Worm (Caenorhabditis elegans): ENCODE data around the gene cyp-34A7.

Gene cyp-34A7

DNA sequence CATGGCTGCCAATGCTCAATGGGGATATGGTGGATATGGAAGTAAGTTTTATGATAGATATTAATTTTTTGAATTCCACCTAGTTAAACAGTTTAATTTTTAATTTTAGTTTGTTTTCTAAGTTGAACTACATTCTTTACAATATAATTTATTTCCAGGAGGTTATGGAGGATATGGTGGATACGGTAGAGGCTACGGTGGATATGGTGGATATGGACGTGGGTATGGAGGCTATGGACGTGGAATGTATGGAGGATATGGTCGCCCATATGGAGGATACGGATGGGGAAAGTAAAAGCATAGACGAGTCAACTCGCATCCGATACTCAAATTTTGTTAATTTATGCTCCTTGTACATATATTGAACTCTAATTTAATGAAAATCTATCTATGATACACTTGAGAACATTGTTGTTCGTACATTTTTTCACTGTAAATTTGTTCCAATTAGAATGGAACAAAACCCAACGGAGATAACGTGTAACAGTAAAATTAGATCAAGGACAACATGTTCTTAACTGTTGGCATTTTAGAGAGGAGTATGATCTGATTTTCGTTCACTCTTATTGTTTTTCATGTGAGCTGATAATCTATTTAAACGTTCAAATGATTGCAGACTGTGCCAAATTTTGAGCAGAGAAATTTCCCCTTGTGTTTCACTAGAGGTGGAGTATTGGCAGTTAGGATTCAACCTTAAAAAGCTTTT is 16.8 kb upstream of the cyp-34A7 start:
- no peak for TF ChIP-seq pqm-1 (tag; optimal IDR thresholded peaks at IDR 0.05)
- no peak for TF ChIP-seq ztf-7 (tag; optimal IDR thresholded peaks at IDR 0.05)
- TF ChIP-seq unc-62 (GFP tag; optimal IDR thresholded peaks at IDR 0.05 in 1 of 2): peak in 1 of 2 experiments; percentile 84
- no peak for TF ChIP-seq unc-62 (tag; optimal IDR thresholded peaks at IDR 0.05)
- no peak for TF ChIP-seq dmd-9 (GFP tag; IDR thresholded peaks at IDR 0.05)
- TF ChIP-seq aha-1 (tag): peak; percentile 98

DNA sequence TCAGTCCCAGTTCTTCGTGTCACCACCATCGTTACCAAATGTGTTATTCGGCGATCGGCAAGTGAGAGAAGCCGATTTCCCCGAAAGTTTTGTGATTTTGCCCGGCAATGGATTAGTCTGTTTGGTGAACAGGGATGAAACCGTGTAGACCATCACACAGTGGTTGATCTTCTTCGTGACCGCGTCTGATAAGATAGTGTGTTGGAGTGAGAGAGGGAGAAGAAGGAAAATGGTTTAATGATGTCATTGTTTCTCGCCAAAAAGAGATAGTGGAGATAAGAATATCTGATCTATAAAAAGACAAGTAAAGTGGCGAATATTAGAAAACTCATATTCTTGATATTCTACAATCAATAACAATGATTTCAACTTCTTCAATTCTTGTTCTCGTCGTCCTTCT is 16.2 kb upstream of the cyp-34A7 start, which contains the start of gene nlp-31:
TSS of gene nlp-31 (plus strand) at position 237 of the 400 bp plus-strand sequence.
- no peak for TF ChIP-seq F10B5.3 (tag; optimal IDR thresholded peaks at IDR 0.05)
- TF ChIP-seq mdl-1 (tag; optimal IDR thresholded peaks at IDR 0.05): peak in 1 of 2 experiments; percentile 75
- TF ChIP-seq nhr-28 (tag; optimal IDR thresholded peaks at IDR 0.05): peak; percentile 74
- TF ChIP-seq daf-12 (tag; optimal IDR thresholded peaks at IDR 0.05): no peak
- TF ChIP-seq ctbp-1 (GFP tag; IDR thresholded peaks at IDR 0.05): no peak
- peak; percentile 29 for TF ChIP-seq nhr-102 (tag; optimal IDR thresholded peaks at IDR 0.05)
- peak; percentile 68 for TF ChIP-seq mxl-3 (GFP tag; optimal IDR thresholded peaks at IDR 0.05)
- peak; percentile 74 for TF ChIP-seq nhr-25 (tag; optimal IDR thresholded peaks at IDR 0.05; ENCODE audit: borderline replicate concordance, insufficient read depth)
- no peak for TF ChIP-seq madf-9 (GFP tag; conservative IDR thresholded peaks at IDR 0.05)
- TF ChIP-seq unc-62 (GFP tag; optimal IDR thresholded peaks at IDR 0.05 in 1 of 2): peak in 1 of 2 experiments; percentile 63
- no peak for TF ChIP-seq unc-62 (tag; optimal IDR thresholded peaks at IDR 0.05)
- TF ChIP-seq hlh-11 (tag; optimal IDR thresholded peaks at IDR 0.05): peak; percentile 79
- 0 out of 2 replicates have a peak, but pooled peaks have one; percentile 17 for TF ChIP-seq dmd-6 (GFP tag; IDR thresholded peaks at IDR 0.05)
- TF ChIP-seq lin-13 (GFP tag; optimal IDR thresholded peaks at IDR 0.05): no peak
- TF ChIP-seq nhr-11 (tag; optimal IDR thresholded peaks at IDR 0.05): peak; percentile 15
- peak; percentile 71 for TF ChIP-seq nhr-10 (tag; optimal IDR thresholded peaks at IDR 0.05)
- peak; percentile 30 for TF ChIP-seq hlh-30 (tag; optimal IDR thresholded peaks at IDR 0.05; ENCODE audit: insufficient read depth)
- TF ChIP-seq lin-29 (GFP tag; IDR thresholded peaks at IDR 0.05): no peak
- no peak for TF ChIP-seq Y105C5A.15 (GFP tag; IDR thresholded peaks at IDR 0.05)
- 0 out of 2 replicates have a peak, but pooled peaks have one; percentile 14 for TF ChIP-seq ceh-20 (GFP tag; IDR thresholded peaks at IDR 0.05)

DNA sequence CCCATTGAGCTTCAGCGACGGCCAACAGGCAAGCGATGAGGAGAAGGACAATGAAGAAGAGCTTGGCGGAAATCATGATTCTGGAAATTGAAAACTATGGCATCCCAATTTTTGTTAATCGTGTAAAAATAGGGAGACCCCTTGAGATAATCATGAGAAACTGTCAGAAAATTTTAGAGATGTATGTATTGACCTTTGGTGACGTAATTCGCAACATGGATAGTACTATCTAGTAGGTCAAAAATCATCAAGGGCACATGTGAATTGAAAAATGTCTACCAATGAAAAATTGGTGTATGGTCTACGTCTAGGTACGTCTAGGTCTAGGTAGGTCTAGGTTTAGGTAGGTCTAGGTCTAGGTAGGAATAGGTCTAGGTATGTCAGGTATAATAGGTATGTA is 15.4 kb upstream of the cyp-34A7 start, which contains the start of gene nlp-34:
TSS of gene nlp-34 (minus strand) at position 82 of the 400 bp plus-strand sequence.
- TF ChIP-seq duxl-1 (tag; optimal IDR thresholded peaks at IDR 0.05; ENCODE audit: poor library complexity): no peak

DNA sequence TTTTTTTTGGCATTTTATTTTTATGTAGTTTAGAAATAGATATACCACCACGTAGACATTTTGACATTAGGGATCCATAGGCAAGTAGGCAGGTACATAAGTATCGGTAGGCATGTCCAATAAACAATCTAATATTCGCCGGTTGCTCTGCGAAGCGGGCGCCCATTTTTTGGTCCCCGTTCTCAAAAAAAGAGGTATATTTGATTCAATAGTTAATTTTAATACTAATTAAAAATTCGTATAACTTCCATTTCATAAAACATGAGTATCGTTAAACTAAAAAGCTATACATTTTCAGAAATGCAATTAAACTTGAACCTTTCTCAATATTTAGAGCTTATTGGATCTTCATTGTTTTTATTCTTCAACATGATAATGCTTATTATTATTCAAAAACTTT is 13.3 kb upstream of the cyp-34A7 start, which contains the start of gene str-83:
TSS of gene str-83 (plus strand) at position 301 of the 400 bp plus-strand sequence.
- TF ChIP-seq R02D3.7 (tag; optimal IDR thresholded peaks at IDR 0.05) (no peak), ceh-28 (tag; optimal IDR thresholded peaks at IDR 0.05) (no peak), zip-2 (tag; optimal IDR thresholded peaks at IDR 0.05) (no peak), spr-1 (tag; optimal IDR thresholded peaks at IDR 0.05) (no peak), arid-1 (GFP tag; conservative IDR thresholded peaks at IDR 0.05) (no peak), daf-8 (GFP tag; IDR thresholded peaks at IDR 0.05) (no peak), daf-16 (GFP tag; optimal IDR thresholded peaks at IDR 0.05) (no peak), daf-16 (tag; optimal IDR thresholded peaks at IDR 0.05) (no peak), spr-3 (GFP tag; optimal IDR thresholded peaks at IDR 0.05) (no peak), hlh-11 (tag; optimal IDR thresholded peaks at IDR 0.05) (no peak), hif-1 (tag; optimal IDR thresholded peaks at IDR 0.05) (no peak), vab-7 (GFP tag; IDR thresholded peaks at IDR 0.05) (no peak), dmd-8 (GFP tag; IDR thresholded peaks at IDR 0.05) (no peak), mdt-29 (GFP tag; IDR thresholded peaks at IDR 0.05) (no peak), aly-2 (tag; optimal IDR thresholded peaks at IDR 0.05) (no peak)

All from whole organism, L4 larva.